Fruit fly (Drosophila melanogaster) Kc167 (cell line): ENCODE results near the gene CG18180.

Experiments
- Myc ChIP-seq: fragments of >200 bp; optimal IDR thresholded peaks from 2 replicates; lab custom pipeline; 2017; ENCODE audit warnings: missing external identifiers
- Sin3A ChIP-seq: fragments of >200 bp; optimal IDR thresholded peaks from 2 replicates; lab custom pipeline; 2018; ENCODE audit warnings: missing external identifiers
- h ChIP-seq: fragments of >200 bp; optimal IDR thresholded peaks from 3 replicates; lab custom pipeline; 2018; ENCODE audit warnings: missing external identifiers
- insv ChIP-seq: fragments of >200 bp; optimal IDR thresholded peaks from 3 replicates; lab custom pipeline; 2018; ENCODE audit warnings: missing external identifiers
- psq ChIP-seq: fragments of >200 bp; optimal IDR thresholded peaks from 2 replicates; lab custom pipeline; 2017; ENCODE audit warnings: missing external identifiers
- ttk ChIP-seq: sonication (Bioruptor generic); optimal IDR thresholded peaks from 2 replicates; lab custom pipeline; 2017; ENCODE audit warnings: missing external identifiers

CG18180 gene

dm6 chr3L:9640713-9641112 is at the start of gene CG18180:
Gene CG18180 (plus strand): TSS chr3L:9641013.
- TF ChIP-seq ttk (lab: Kevin White, UChicago) = no peak
- TF ChIP-seq psq (lab: Kevin White, UChicago) = no peak
- no peak for TF ChIP-seq Sin3A
- TF ChIP-seq h (lab: Kevin White, UChicago) = no peak
- TF ChIP-seq Myc (lab: Kevin White, UChicago) = no peak
- TF ChIP-seq insv (lab: Kevin White, UChicago) = no peak

- TF ChIP-seq Sin3A (no peak), insv (lab: Kevin White, UChicago) (no peak), ttk (lab: Kevin White, UChicago) (no peak), h (lab: Kevin White, UChicago) (no peak), Myc (lab: Kevin White, UChicago) (no peak), psq (lab: Kevin White, UChicago) (no peak)
These were observed 43.3 kb upstream of the CG18180 start, which contains the start of gene Tmc for dm6 chr3L:9597464-9597863. Gene Tmc (plus strand): TSS chr3L:9597764.

- TF ChIP-seq h (lab: Kevin White, UChicago) (no peak), Sin3A (no peak), ttk (lab: Kevin White, UChicago) (no peak), insv (lab: Kevin White, UChicago) (no peak), psq (lab: Kevin White, UChicago) (no peak), Myc (lab: Kevin White, UChicago) (no peak)
These were observed 42.1 kb upstream of the CG18180 start, which contains the start of gene CG3222 for dm6 chr3L:9598688-9599087. Gene CG3222 (plus strand): TSS chr3L:9598988.

- no peak for TF ChIP-seq insv (lab: Kevin White, UChicago)
- no peak for TF ChIP-seq h (lab: Kevin White, UChicago)
- TF ChIP-seq Myc (lab: Kevin White, UChicago) = no peak
- TF ChIP-seq psq (lab: Kevin White, UChicago) = no peak
- TF ChIP-seq Sin3A = no peak
- no peak for TF ChIP-seq ttk (lab: Kevin White, UChicago)
These were observed 39.6 kb upstream of the CG18180 start, which contains the start of the genes CG3088 and CG3306 for dm6 chr3L:9601225-9601624. Gene CG3088 (minus strand): TSS chr3L:9601325. Gene CG3306 (plus strand): TSS chr3L:9601523.

- TF ChIP-seq insv (lab: Kevin White, UChicago) (no peak), Myc (lab: Kevin White, UChicago) (no peak), Sin3A (no peak), h (lab: Kevin White, UChicago) (no peak), ttk (lab: Kevin White, UChicago) (no peak), psq (lab: Kevin White, UChicago) (no peak)
These were observed 26.7 kb upstream of the CG18180 start for dm6 chr3L:9613960-9614588.

- TF ChIP-seq h (lab: Kevin White, UChicago) = no peak
- no peak for TF ChIP-seq insv (lab: Kevin White, UChicago)
- no peak for TF ChIP-seq ttk (lab: Kevin White, UChicago)
- no peak for TF ChIP-seq psq (lab: Kevin White, UChicago)
- no peak for TF ChIP-seq Sin3A
These were observed 26.0 kb upstream of the CG18180 start, which contains the start of gene LanB2 for dm6 chr3L:9614589-9615442. Gene LanB2 (plus strand): TSS chr3L:9614914.

- TF ChIP-seq Sin3A (no peak), ttk (lab: Kevin White, UChicago) (no peak), h (lab: Kevin White, UChicago) (no peak), psq (lab: Kevin White, UChicago) (no peak), Myc (lab: Kevin White, UChicago) (no peak), insv (lab: Kevin White, UChicago) (no peak)
These were observed 25.2 kb upstream of the CG18180 start for dm6 chr3L:9615443-9616141.

dm6 chr3L:9624014-9624413 is 16.8 kb upstream of the CG18180 start, which contains the start of gene CG3335:
Gene CG3335 (plus strand): TSS chr3L:9624237.
- TF ChIP-seq Sin3A (no peak), Myc (lab: Kevin White, UChicago) (no peak), ttk (lab: Kevin White, UChicago) (no peak), insv (lab: Kevin White, UChicago) (no peak), h (lab: Kevin White, UChicago) (no peak), psq (lab: Kevin White, UChicago) (no peak)

- no peak for TF ChIP-seq h (lab: Kevin White, UChicago)
- TF ChIP-seq ttk (lab: Kevin White, UChicago) = no peak
- no peak for TF ChIP-seq insv (lab: Kevin White, UChicago)
- TF ChIP-seq Sin3A = no peak
- TF ChIP-seq Myc (lab: Kevin White, UChicago) = no peak
- TF ChIP-seq psq (lab: Kevin White, UChicago) = no peak
These were observed 12.4 kb upstream of the CG18180 start, which contains the start of gene Cyp40 for dm6 chr3L:9628376-9628775. Gene Cyp40 (plus strand): TSS chr3L:9628676.

- TF ChIP-seq Myc (lab: Kevin White, UChicago) = no peak
These were observed 11.7 kb upstream of the CG18180 start, which contains the start of gene Or67b for dm6 chr3L:9629093-9629492. Gene Or67b (minus strand): TSS chr3L:9629193.

dm6 chr3L:9629910-9630309 is 10.9 kb upstream of the CG18180 start:
- TF ChIP-seq Myc (lab: Kevin White, UChicago) = no peak
- TF ChIP-seq Sin3A = no peak
- no peak for TF ChIP-seq insv (lab: Kevin White, UChicago)
- TF ChIP-seq h (lab: Kevin White, UChicago) = no peak
- TF ChIP-seq psq (lab: Kevin White, UChicago) = no peak
- no peak for TF ChIP-seq ttk (lab: Kevin White, UChicago)
